Worm (Caenorhabditis elegans): ENCODE measurements around the gene tbx-33.

Gene tbx-33

ce11 chrIII:11683038-11683437, 46.4 kb upstream of the tbx-33 start:
- TF ChIP-seq ztf-18 (tag; optimal IDR thresholded peaks at IDR 0.05) (no peak), B0336.3 (GFP tag; IDR thresholded peaks at IDR 0.05) (no peak), repo-1 (tag; optimal IDR thresholded peaks at IDR 0.05) (no peak), zfh-2 (GFP tag; conservative IDR thresholded peaks at IDR 0.05) (peak; percentile 83), Y53F4B.3 (GFP tag; IDR thresholded peaks at IDR 0.05) (no peak), somi-1 (GFP tag; optimal IDR thresholded peaks at IDR 0.05) (no peak), ztf-26 (tag; optimal IDR thresholded peaks at IDR 0.05) (no peak), nfyb-1 (GFP tag; IDR thresholded peaks at IDR 0.05) (0 out of 2 replicates have a peak, but pooled peaks have one; percentile 30), ztf-3 (GFP tag; optimal IDR thresholded peaks at IDR 0.05) (no peak), egrh-3 (GFP tag; IDR thresholded peaks at IDR 0.05) (peak; percentile 66; the same call in 1 of the 2 replicates), mcd-1 (GFP tag; IDR thresholded peaks at IDR 0.05) (0 out of 2 replicates have a peak, but pooled peaks have one; percentile 6), mel-28 (tag; optimal IDR thresholded peaks at IDR 0.05; ENCODE audit: borderline replicate concordance) (no peak)

ce11 chrIII:11681461-11682014, 44.9 kb upstream of the tbx-33 start:
- TF ChIP-seq aptf-2 (GFP tag; conservative IDR thresholded peaks at IDR 0.05), result no peak
- 0 out of 2 replicates have a peak, but pooled peaks have one; percentile 12 for TF ChIP-seq mcd-1 (GFP tag; IDR thresholded peaks at IDR 0.05)
- no peak for TF ChIP-seq mes-4 (tag; optimal IDR thresholded peaks at IDR 0.05)
- no peak for TF ChIP-seq K11D2.4 (GFP tag; IDR thresholded peaks at IDR 0.05)
- no peak for TF ChIP-seq hmg-1.2 (GFP tag; IDR thresholded peaks at IDR 0.05)
- no peak for TF ChIP-seq dpl-1 (GFP tag; optimal IDR thresholded peaks at IDR 0.05)
- no peak for TF ChIP-seq let-607 (tag; optimal IDR thresholded peaks at IDR 0.05)
- TF ChIP-seq T26A5.8 (tag; optimal IDR thresholded peaks at IDR 0.05), result no peak
- no peak for TF ChIP-seq B0336.3 (GFP tag; IDR thresholded peaks at IDR 0.05)
- no peak for TF ChIP-seq F49E8.2 (tag; optimal IDR thresholded peaks at IDR 0.05; ENCODE audit: insufficient read depth)
- TF ChIP-seq zim-3 (tag; optimal IDR thresholded peaks at IDR 0.05), result no peak
- no peak for TF ChIP-seq ceh-40 (GFP tag; IDR thresholded peaks at IDR 0.05)
- no peak for TF ChIP-seq unc-62 (GFP tag; optimal IDR thresholded peaks at IDR 0.05)
- TF ChIP-seq F52B5.7 (tag; optimal IDR thresholded peaks at IDR 0.05), result no peak
- TF ChIP-seq zfh-2 (GFP tag; conservative IDR thresholded peaks at IDR 0.05), result peak; percentile 74
- TF ChIP-seq K12H6.12 (tag; optimal IDR thresholded peaks at IDR 0.05), result peak; percentile 16
- no peak for TF ChIP-seq mel-28 (tag; optimal IDR thresholded peaks at IDR 0.05; ENCODE audit: borderline replicate concordance)
- no peak for TF ChIP-seq ceh-79 (tag; optimal IDR thresholded peaks at IDR 0.05)

- TF ChIP-seq B0261.1 (tag; optimal IDR thresholded peaks at IDR 0.05) (no peak), akir-1 (GFP tag; optimal IDR thresholded peaks at IDR 0.05) (no peak), ceh-100 (GFP tag; IDR thresholded peaks at IDR 0.05) (no peak), ztf-28 (GFP tag; IDR thresholded peaks at IDR 0.05) (no peak), ceh-79 (tag; optimal IDR thresholded peaks at IDR 0.05) (no peak), pha-4 (tag; optimal IDR thresholded peaks at IDR 0.05) (no peak), ztf-6 (GFP tag; IDR thresholded peaks at IDR 0.05) (no peak), mcd-1 (GFP tag; IDR thresholded peaks at IDR 0.05) (no peak), him-1 (tag; optimal IDR thresholded peaks at IDR 0.05) (no peak), ekl-4 (GFP tag; IDR thresholded peaks at IDR 0.05) (no peak), rcor-1 (GFP tag; IDR thresholded peaks at IDR 0.05) (no peak)
Observed at ce11 chrIII:11680514-11680913, 43.9 kb upstream of the tbx-33 start.

- TF ChIP-seq zim-3 (tag; optimal IDR thresholded peaks at IDR 0.05), result no peak
- TF ChIP-seq B0261.1 (tag; optimal IDR thresholded peaks at IDR 0.05), result no peak
- TF ChIP-seq nhr-90 (tag; optimal IDR thresholded peaks at IDR 0.05), result no peak
- no peak for TF ChIP-seq ztf-22 (GFP tag; optimal IDR thresholded peaks at IDR 0.05)
- TF ChIP-seq repo-1 (tag; optimal IDR thresholded peaks at IDR 0.05), result no peak
- TF ChIP-seq ceh-79 (tag; optimal IDR thresholded peaks at IDR 0.05), result no peak
- TF ChIP-seq pbrm-1 (GFP tag; IDR thresholded peaks at IDR 0.05), result no peak
- no peak for TF ChIP-seq sdz-38 (tag; optimal IDR thresholded peaks at IDR 0.05)
- no peak for TF ChIP-seq hlh-12 (tag; optimal IDR thresholded peaks at IDR 0.05)
- TF ChIP-seq lir-1 (GFP tag; conservative IDR thresholded peaks at IDR 0.05), result no peak
- no peak for TF ChIP-seq ZK185.1 (tag; optimal IDR thresholded peaks at IDR 0.05; ENCODE audit: poor library complexity, severe bottlenecking)
- TF ChIP-seq F10E7.11 (tag; optimal IDR thresholded peaks at IDR 0.05), result no peak
Observed at ce11 chrIII:11669008-11669407, 32.4 kb upstream of the tbx-33 start.
